Fruit fly (Drosophila melanogaster): ENCODE data around the gene CG15765.

CG15765 gene

DNA sequence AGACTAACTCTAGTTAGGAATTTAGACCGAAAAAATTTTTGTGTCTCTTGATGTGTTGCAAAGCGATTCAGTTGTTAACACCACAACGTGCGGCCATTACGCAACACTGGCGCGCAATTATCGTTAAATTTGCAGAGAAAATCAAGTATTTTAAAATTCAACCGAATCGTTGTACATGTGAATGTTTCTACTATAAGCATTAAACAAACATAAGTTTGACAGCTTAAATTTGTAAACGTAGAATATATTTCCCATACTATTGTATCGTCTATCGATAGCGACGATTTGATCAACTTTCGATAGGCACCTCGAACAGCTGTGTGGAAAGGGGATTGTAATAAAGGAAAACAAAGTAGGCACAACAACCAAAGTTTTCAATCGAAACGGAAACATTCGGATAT is 61.2 kb downstream of the CG15765 start, which contains the start of the genes Usp30 and CG16721 (continued):
- TF ChIP-seq CG10959 (GFP tag; IDR thresholded peaks at IDR 0.05) (no peak), CG14860 (GFP tag; IDR thresholded peaks at IDR 0.05; ENCODE audit: partially characterized antibody) (peak; percentile 66), CG12236 (GFP tag; optimal IDR thresholded peaks at IDR 0.05) (no peak), CG3995 (GFP tag; optimal IDR thresholded peaks at IDR 0.05) (peak; percentile 20), CG18599 (GFP tag; optimal IDR thresholded peaks at IDR 0.05) (peak; percentile 62), Pdp1 (GFP tag; optimal IDR thresholded peaks at IDR 0.05) (peak; percentile 2 to 87), gcm (GFP tag; optimal IDR thresholded peaks at IDR 0.05) (peak; percentile 9), tap (tag; optimal IDR thresholded peaks at IDR 0.05) (no peak), CG3838 (GFP tag; optimal IDR thresholded peaks at IDR 0.05) (no peak), D19A (tag; optimal IDR thresholded peaks at IDR 0.05) (peak; percentile 23), CG13894 (tag; optimal IDR thresholded peaks at IDR 0.05) (peak; percentile 39), CG9609 (GFP tag; optimal IDR thresholded peaks at IDR 0.05) (peak; percentile 57), CG32532 (GFP tag; IDR thresholded peaks at IDR 0.05) (0 out of 2 replicates have a peak, but pooled peaks have one; percentile 28), Opbp (GFP tag; IDR thresholded peaks at IDR 0.05; ENCODE audit: partially characterized antibody) (peak; percentile 57; the same call in 1 of the 3 replicates), CG30431 (GFP tag; optimal IDR thresholded peaks at IDR 0.05) (no peak), Rfx (GFP tag; IDR thresholded peaks at IDR 0.05) (peak; percentile 68), Dll (GFP tag; IDR thresholded peaks at IDR 0.05; ENCODE audit: partially characterized antibody) (peak; percentile 83), Max (GFP tag; optimal IDR thresholded peaks at IDR 0.05) (peak; percentile 39), TFAM (GFP tag; optimal IDR thresholded peaks at IDR 0.05) (no peak), CG8359 (GFP tag; optimal IDR thresholded peaks at IDR 0.05; ENCODE audit: borderline replicate concordance) (no peak), Atf-2 (GFP tag; optimal IDR thresholded peaks at IDR 0.05) (no peak), Fer1 (GFP tag; optimal IDR thresholded peaks at IDR 0.05) (peak; percentile 56), CG31365 (tag; optimal IDR thresholded peaks at IDR 0.05) (no peak), zf30C (GFP tag; optimal IDR thresholded peaks at IDR 0.05) (no peak), cad (GFP tag; optimal IDR thresholded peaks at IDR 0.05) (no peak), CG9932 (GFP tag; IDR thresholded peaks at IDR 0.05) (peak; percentile 71), CG14710 (tag; optimal IDR thresholded peaks at IDR 0.05) (peak; percentile 60), prd (optimal IDR thresholded peaks at IDR 0.05) (no peak), prd (GFP tag; IDR thresholded peaks at IDR 0.05) (0 out of 3 replicates have a peak, but pooled peaks have one; percentile 5), Dek (tag; optimal IDR thresholded peaks at IDR 0.05) (no peak), vnd (GFP tag; IDR thresholded peaks at IDR 0.05; ENCODE audit: partially characterized antibody) (peak; percentile 61; the same call in 2 of the 3 replicates), Optix (GFP tag; IDR thresholded peaks at IDR 0.05) (no peak), C15 (GFP tag; IDR thresholded peaks at IDR 0.05) (no peak), Lhr (GFP tag; optimal IDR thresholded peaks at IDR 0.05) (no peak), CG7357 (GFP tag; IDR thresholded peaks at IDR 0.05) (no peak), lab (GFP tag; optimal IDR thresholded peaks at IDR 0.05) (no peak), slbo (GFP tag; IDR thresholded peaks at IDR 0.05) (peak; percentile 45), Rx (GFP tag; IDR thresholded peaks at IDR 0.05) (no peak), CG17359 (tag; optimal IDR thresholded peaks at IDR 0.05) (peak; percentile 24), crc (GFP tag; optimal IDR thresholded peaks at IDR 0.05) (no peak), CG18764 (GFP tag; optimal IDR thresholded peaks at IDR 0.05) (no peak), Nf-YC (tag; optimal IDR thresholded peaks at IDR 0.05) (peak; percentile 39), dysf (GFP tag; IDR thresholded peaks at IDR 0.05) (0 out of 3 replicates have a peak, but pooled peaks have one; percentile 20), CG9817 (tag; optimal IDR thresholded peaks at IDR 0.05) (peak; percentile 9), CG12942 (GFP tag; optimal IDR thresholded peaks at IDR 0.05) (peak; percentile 45), CG17186 (GFP tag; optimal IDR thresholded peaks at IDR 0.05) (peak; percentile 81), inv (GFP tag; IDR thresholded peaks at IDR 0.05; ENCODE audit: partially characterized antibody) (peak; percentile 46), z (GFP tag; IDR thresholded peaks at IDR 0.05) (no peak), Neu2 (GFP tag; optimal IDR thresholded peaks at IDR 0.05; ENCODE audit: borderline replicate concordance) (no peak), fd3F (GFP tag; optimal IDR thresholded peaks at IDR 0.05) (peak; percentile 17)
